Worm (Caenorhabditis elegans) whole organism, young adult: Measurements from ENCODE around the gene gut-2.

ENCODE experiments used
- B0035.1 ChIP-seq: sonication (generic microtip); optimal IDR thresholded peaks from 2 replicates; lab custom pipeline; 2016; ENCODE audit warnings: missing genetic modification characterization, mild to moderate bottlenecking, missing compliant biosample characterization, missing genotype, missing genetic modification reagents
- B0261.1 ChIP-seq: sonication (generic microtip); optimal IDR thresholded peaks from 2 replicates; lab custom pipeline; 2016; ENCODE audit warnings: mild to moderate bottlenecking, missing genetic modification characterization, moderate library complexity, missing compliant biosample characterization
- D2030.7 ChIP-seq: fragments of 200-800 bp; sonication (Bioruptor generic); IDR thresholded peaks from 2 replicates; pipeline ENCODE4 v1.3.6; 2022; ENCODE audit warnings: missing genetic modification reagents, missing genetic modification characterization, missing compliant biosample characterization
- F10E7.11 ChIP-seq: sonication (generic microtip); optimal IDR thresholded peaks from 2 replicates; lab custom pipeline; 2017; ENCODE audit warnings: mild to moderate bottlenecking, missing genetic modification characterization, moderate library complexity, missing compliant biosample characterization
- F22D6.2 ChIP-seq: sonication (generic microtip); optimal IDR thresholded peaks from 2 replicates; lab custom pipeline; 2016; ENCODE audit warnings: mild to moderate bottlenecking, missing genetic modification characterization, missing compliant biosample characterization
- F52B5.7 ChIP-seq: sonication (generic microtip); optimal IDR thresholded peaks from 2 replicates; lab custom pipeline; 2016; ENCODE audit warnings: mild to moderate bottlenecking, missing genetic modification characterization, missing compliant biosample characterization
- F57C9.4 ChIP-seq: sonication (generic microtip); optimal IDR thresholded peaks from 2 replicates; lab custom pipeline; 2017; ENCODE audit warnings: mild to moderate bottlenecking, missing genetic modification characterization, missing compliant biosample characterization
- T26A5.8 ChIP-seq: sonication (generic microtip); optimal IDR thresholded peaks from 2 replicates; lab custom pipeline; 2016; ENCODE audit warnings: missing genetic modification characterization, missing compliant biosample characterization
- Y53G8AR.9 ChIP-seq: fragments of 200-800 bp; sonication (Bioruptor generic); conservative IDR thresholded peaks from 2 replicates; pipeline ENCODE4 v1.3.6; 2022; ENCODE audit warnings: missing genetic modification reagents, missing genetic modification characterization, missing compliant biosample characterization
- Y95B8A.8 ChIP-seq: fragments of 200-800 bp; sonication (Bioruptor generic); IDR thresholded peaks from 2 replicates; pipeline ENCODE4 v1.3.6; 2022; ENCODE audit warnings: missing genetic modification reagents, missing genetic modification characterization, missing compliant biosample characterization
- ama-1 ChIP-seq, 3 experiments: fragments of 150-350 bp in 1 of 3; sonication (generic microtip) in 2 of 3; optimal IDR thresholded peaks; 2 replicates each; lab custom pipeline; 2014 to 2018; ENCODE audit warnings: missing biosample characterization in 2 of 3, missing genetic modification characterization in 2 of 3, missing genetic modification reagents in 2 of 3
- aptf-2 ChIP-seq: fragments of 200-800 bp; sonication (Bioruptor generic); conservative IDR thresholded peaks from 2 replicates; pipeline ENCODE4 v1.3.6; 2022; ENCODE audit warnings: missing genetic modification reagents, missing genetic modification characterization, missing compliant biosample characterization
- attf-6 ChIP-seq: fragments of 200-800 bp; sonication (Bioruptor generic); IDR thresholded peaks from 2 replicates; pipeline ENCODE4 v1.3.6; 2022; ENCODE audit warnings: missing genetic modification reagents, missing genetic modification characterization, missing compliant biosample characterization
- ceh-40 ChIP-seq: fragments of 200-800 bp; sonication (Bioruptor generic); IDR thresholded peaks from 2 replicates; pipeline ENCODE4 v1.3.6; 2022; ENCODE audit warnings: missing genetic modification characterization, missing compliant biosample characterization
- egl-44 ChIP-seq: fragments of 200-800 bp; sonication (Bioruptor generic); IDR thresholded peaks from 2 replicates; pipeline ENCODE4 v1.3.6; 2022; ENCODE audit warnings: missing genetic modification reagents, missing genetic modification characterization, missing compliant biosample characterization
- gei-17 ChIP-seq: fragments of 200-800 bp; sonication (Bioruptor generic); optimal IDR thresholded peaks from 2 replicates; lab custom pipeline; 2018; ENCODE audit warnings: mild to moderate bottlenecking, missing genetic modification characterization, missing compliant biosample characterization
- him-1 ChIP-seq: sonication (generic microtip); optimal IDR thresholded peaks from 2 replicates; lab custom pipeline; 2016; ENCODE audit warnings: missing genotype, missing genetic modification reagents, missing genetic modification characterization, missing compliant biosample characterization
- lin-26 ChIP-seq: fragments of 200-800 bp; sonication (Bioruptor generic); IDR thresholded peaks from 2 replicates; pipeline ENCODE4 v1.3.6; 2022; ENCODE audit warnings: missing genetic modification reagents, missing genetic modification characterization, missing compliant biosample characterization
- lin-40 ChIP-seq: sonication (generic microtip); optimal IDR thresholded peaks from 2 replicates; lab custom pipeline; 2016; ENCODE audit warnings: missing genetic modification characterization, mild to moderate bottlenecking, missing compliant biosample characterization, missing genotype, missing genetic modification reagents
- madf-8 ChIP-seq: fragments of 200-800 bp; sonication (Bioruptor generic); conservative IDR thresholded peaks from 2 replicates; pipeline ENCODE4 v1.3.6; 2022; ENCODE audit warnings: missing genetic modification reagents, missing genetic modification characterization, missing compliant biosample characterization
- nfya-2 ChIP-seq: fragments of 200-800 bp; sonication (Bioruptor generic); IDR thresholded peaks from 2 replicates; pipeline ENCODE4 v1.3.6; 2022; ENCODE audit warnings: missing genetic modification reagents, missing genetic modification characterization, missing compliant biosample characterization
- nfyb-1 ChIP-seq: fragments of 200-800 bp; sonication (Bioruptor generic); IDR thresholded peaks from 2 replicates; pipeline ENCODE4 v1.3.6; 2022; ENCODE audit warnings: missing genetic modification reagents, missing genetic modification characterization, missing compliant biosample characterization
- nhr-120 ChIP-seq: fragments of 200-800 bp; sonication (Bioruptor generic); IDR thresholded peaks from 2 replicates; pipeline ENCODE4 v1.3.6; 2022; ENCODE audit warnings: missing genetic modification characterization, missing compliant biosample characterization
- nhr-80 ChIP-seq: sonication (generic microtip); optimal IDR thresholded peaks from 2 replicates; lab custom pipeline; 2016; ENCODE audit warnings: missing genetic modification characterization, missing compliant biosample characterization
- pbrm-1 ChIP-seq: fragments of 200-800 bp; sonication (Bioruptor generic); IDR thresholded peaks from 2 replicates; pipeline ENCODE4 v1.3.6; 2022; ENCODE audit warnings: missing genetic modification reagents, missing genetic modification characterization, missing compliant biosample characterization
- rec-8 ChIP-seq, 2 experiments: sonication (generic microtip); optimal IDR thresholded peaks; 2 replicates each; lab custom pipeline; 2016; ENCODE audit warnings: mild to moderate bottlenecking in 2 of 2, missing genetic modification characterization in 2 of 2, missing genetic modification reagents in 2 of 2, missing genotype in 2 of 2, missing biosample characterization in 1 of 2, missing compliant biosample characterization in 1 of 2, moderate library complexity in 1 of 2
- rpc-1 ChIP-seq, 2 experiments: fragments of 150-350 bp in 1 of 2; sonication (generic microtip) in 1 of 2; optimal IDR thresholded peaks; 2 replicates each; lab custom pipeline; 2014 to 2018; ENCODE audit warnings: missing biosample characterization in 1 of 2, missing genetic modification characterization in 1 of 2, missing genetic modification reagents in 1 of 2, missing genotype in 1 of 2
- sdz-38 ChIP-seq: sonication (generic microtip); optimal IDR thresholded peaks from 2 replicates; lab custom pipeline; 2016; ENCODE audit warnings: missing genotype, missing genetic modification characterization, missing compliant biosample characterization
- somi-1 ChIP-seq: fragments of 200-800 bp; sonication (Bioruptor generic); optimal IDR thresholded peaks from 2 replicates; lab custom pipeline; 2018; ENCODE audit warnings: mild to moderate bottlenecking, missing genetic modification characterization, missing compliant biosample characterization
- sptf-2 ChIP-seq: fragments of 200-800 bp; sonication (Bioruptor generic); optimal IDR thresholded peaks from 2 replicates; lab custom pipeline; 2018; ENCODE audit warnings: mild to moderate bottlenecking, missing genetic modification characterization, missing compliant biosample characterization
- tbp1 ChIP-seq: fragments of 200-800 bp; sonication (Bioruptor generic); optimal IDR thresholded peaks from 2 replicates; lab custom pipeline; 2018; ENCODE audit warnings: mild to moderate bottlenecking, missing genetic modification characterization, missing compliant biosample characterization
- tlf-1 ChIP-seq: fragments of 200-800 bp; sonication (Bioruptor generic); optimal IDR thresholded peaks from 2 replicates; lab custom pipeline; 2018; ENCODE audit warnings: mild to moderate bottlenecking, missing genetic modification characterization, missing compliant biosample characterization
- xnd-1 ChIP-seq: sonication (generic microtip); optimal IDR thresholded peaks from 2 replicates; lab custom pipeline; 2016; ENCODE audit warnings: missing genotype, missing genetic modification reagents, missing genetic modification characterization, missing compliant biosample characterization
- zim-3 ChIP-seq: sonication (generic microtip); optimal IDR thresholded peaks from 2 replicates; lab custom pipeline; 2017; ENCODE audit warnings: mild to moderate bottlenecking, missing genetic modification characterization, moderate library complexity, missing compliant biosample characterization
- ztf-18 ChIP-seq: sonication (generic microtip); optimal IDR thresholded peaks from 2 replicates; lab custom pipeline; 2016; ENCODE audit warnings: missing genotype, mild to moderate bottlenecking, missing genetic modification characterization, missing compliant biosample characterization
- ztf-25 ChIP-seq: fragments of 200-800 bp; sonication (Bioruptor generic); IDR thresholded peaks from 2 replicates; pipeline ENCODE4 v1.3.6; 2022; ENCODE audit warnings: missing genetic modification reagents, missing genetic modification characterization, missing compliant biosample characterization
- ztf-3 ChIP-seq: fragments of 200-800 bp; sonication (Bioruptor generic); optimal IDR thresholded peaks from 2 replicates; lab custom pipeline; 2018; ENCODE audit warnings: mild to moderate bottlenecking, missing genetic modification characterization, missing compliant biosample characterization

gut-2 gene

ce11 chrV:13499227-13499626, 1.7 kb downstream of the gut-2 start:
- TF ChIP-seq F10E7.11 (tag; lab: Kevin White, UChicago) (no peak), tbp1 (no peak), xnd-1 (tag; lab: Kevin White, UChicago) (no peak)

- no peak for TF ChIP-seq gei-17 (GFP tag; lab: Kevin White, UChicago)
- no peak for TF ChIP-seq F52B5.7 (tag; lab: Kevin White, UChicago)
- no peak for TF ChIP-seq rec-8 (tag; optimal IDR thresholded peaks at IDR 0.05; lab: Kevin White, UChicago)
- TF ChIP-seq zim-3 (tag; lab: Kevin White, UChicago), result no peak
- TF ChIP-seq lin-26 (GFP tag; lab: Robert Waterston, UW), result no peak
- no peak for TF ChIP-seq egl-44 (GFP tag; lab: Robert Waterston, UW)
- no peak for TF ChIP-seq F22D6.2
- no peak for TF ChIP-seq pbrm-1 (GFP tag; lab: Robert Waterston, UW)
- TF ChIP-seq sdz-38 (tag; lab: Kevin White, UChicago), result no peak
- no peak for TF ChIP-seq attf-6
Measured at ce11 chrV:13506321-13506720, 8.8 kb downstream of the gut-2 start, which contains the start of gene R11G10.4. Gene R11G10.4 (plus strand): TSS chrV:13506621.

- TF ChIP-seq B0261.1 (tag; lab: Kevin White, UChicago) (peak; percentile 46), him-1 (tag; lab: Kevin White, UChicago) (peak; percentile 38), rpc-1 (optimal IDR thresholded peaks at IDR 0.05; lab: Kevin White, UChicago) (peak; percentile 37), rpc-1 (tag; optimal IDR thresholded peaks at IDR 0.05; lab: Kevin White, UChicago) (peak; percentile 70), tbp1 (peak; percentile 77)
Measured at ce11 chrV:13507078-13507477, 9.6 kb downstream of the gut-2 start.

- peak; percentile 40; the same call in 1 of the 2 replicates for TF ChIP-seq D2030.7 (GFP tag; lab: Robert Waterston, UW)
- 0 out of 2 replicates have a peak, but pooled peaks have one; percentile 17 for TF ChIP-seq madf-8 (GFP tag; lab: Robert Waterston, UW)
- TF ChIP-seq ztf-25 (GFP tag; lab: Robert Waterston, UW), result 0 out of 2 replicates have a peak, but pooled peaks have one; percentile 63
- peak; percentile 80 for TF ChIP-seq tbp1
- peak; percentile 56 for TF ChIP-seq B0261.1 (tag; lab: Kevin White, UChicago)
- peak in 1 of 2 experiments; percentile 13 for TF ChIP-seq rec-8 (tag; optimal IDR thresholded peaks at IDR 0.05; lab: Kevin White, UChicago)
- peak; percentile 46 for TF ChIP-seq rpc-1 (optimal IDR thresholded peaks at IDR 0.05; lab: Kevin White, UChicago)
- peak; percentile 74 for TF ChIP-seq rpc-1 (tag; optimal IDR thresholded peaks at IDR 0.05; lab: Kevin White, UChicago)
- TF ChIP-seq him-1 (tag; lab: Kevin White, UChicago), result peak; percentile 11
Measured at ce11 chrV:13509504-13509903, 12.0 kb downstream of the gut-2 start.

- TF ChIP-seq D2030.7 (GFP tag; lab: Robert Waterston, UW) (no peak), ceh-40 (GFP tag; lab: Robert Waterston, UW) (no peak), pbrm-1 (GFP tag; lab: Robert Waterston, UW) (no peak), nfyb-1 (GFP tag; lab: Robert Waterston, UW) (no peak), aptf-2 (GFP tag; lab: Robert Waterston, UW) (no peak), somi-1 (no peak), nfya-2 (no peak), ztf-18 (tag; lab: Kevin White, UChicago) (no peak), nhr-80 (no peak), attf-6 (no peak), F57C9.4 (tag; lab: Kevin White, UChicago) (no peak)
Measured at ce11 chrV:13511618-13512017, 14.1 kb downstream of the gut-2 start, which contains the start of gene avr-15. Gene avr-15 (minus strand): TSS chrV:13511718.

ce11 chrV:13512515-13512914, 15.0 kb downstream of the gut-2 start:
- TF ChIP-seq nhr-120 (GFP tag; lab: Robert Waterston, UW) (no peak), Y53G8AR.9 (GFP tag; lab: Robert Waterston, UW) (no peak), T26A5.8 (no peak), B0035.1 (tag; lab: Kevin White, UChicago) (no peak), sptf-2 (GFP tag; lab: Kevin White, UChicago) (no peak), somi-1 (no peak), rpc-1 (optimal IDR thresholded peaks at IDR 0.05; lab: Kevin White, UChicago) (no peak), rpc-1 (tag; optimal IDR thresholded peaks at IDR 0.05; lab: Kevin White, UChicago) (no peak), ama-1 (optimal IDR thresholded peaks at IDR 0.05; lab: Kevin White, UChicago) (no peak), ama-1 (GFP tag; optimal IDR thresholded peaks at IDR 0.05; lab: Kevin White, UChicago) (no peak), lin-40 (tag; lab: Kevin White, UChicago) (no peak), Y95B8A.8 (GFP tag; lab: Robert Waterston, UW) (no peak), ceh-40 (GFP tag; lab: Robert Waterston, UW) (no peak), ztf-3 (GFP tag; lab: Kevin White, UChicago) (no peak), gei-17 (GFP tag; lab: Kevin White, UChicago) (no peak), tlf-1 (no peak), nfyb-1 (GFP tag; lab: Robert Waterston, UW) (no peak)
- TF ChIP-seq, all 124 proteins: peak for 0
